Fruit fly (Drosophila melanogaster) whole organism, embryonic: ENCODE data around the gene ksr.

Experiments
- Antp ChIP-seq: fragments of 200-800 bp; sonication (Bioruptor generic); optimal IDR thresholded peaks from 3 replicates; lab custom pipeline; 2016; ENCODE audit warnings: missing biosample characterization, missing genetic modification characterization
- CG10274 ChIP-seq: fragments of 200-800 bp; sonication (Bioruptor generic); optimal IDR thresholded peaks from 3 replicates; lab custom pipeline; 2017; ENCODE audit warnings: missing biosample characterization, mild to moderate bottlenecking, missing genetic modification characterization
- CG10979 ChIP-seq: fragments of 200-800 bp; sonication (Bioruptor generic); optimal IDR thresholded peaks from 2 replicates; lab custom pipeline; 2018; ENCODE audit warnings: missing biosample characterization, mild to moderate bottlenecking, missing genetic modification characterization, moderate library complexity
- CG11696 ChIP-seq: fragments of 200-800 bp; sonication (Bioruptor generic); IDR thresholded peaks from 2 replicates; pipeline ENCODE4 v1.3.6; 2022; ENCODE audit warnings: missing biosample characterization, missing genetic modification characterization
- CG13424 ChIP-seq: fragments of 200-800 bp; sonication (Bioruptor generic); optimal IDR thresholded peaks from 2 replicates; lab custom pipeline; 2019; ENCODE audit warnings: missing biosample characterization, mild to moderate bottlenecking, missing genetic modification characterization, moderate library complexity
- CG13894 ChIP-seq: fragments of 200-800 bp; sonication (Bioruptor generic); optimal IDR thresholded peaks from 3 replicates; lab custom pipeline; 2018; ENCODE audit warnings: missing biosample characterization, mild to moderate bottlenecking, missing genetic modification characterization, moderate library complexity
- CG14014 ChIP-seq: fragments of 200-800 bp; sonication (Bioruptor generic); IDR thresholded peaks from 2 replicates; pipeline ENCODE4 v1.3.6; 2022; ENCODE audit warnings: missing biosample characterization, missing genetic modification characterization
- CG15011 ChIP-seq: fragments of 200-800 bp; sonication (Bioruptor generic); optimal IDR thresholded peaks from 3 replicates; lab custom pipeline; 2018; ENCODE audit warnings: missing biosample characterization, mild to moderate bottlenecking, missing genetic modification characterization
- CG30020 ChIP-seq: fragments of 200-800 bp; optimal IDR thresholded peaks from 2 replicates; lab custom pipeline; 2019; ENCODE audit warnings: missing biosample characterization, mild to moderate bottlenecking, missing genetic modification characterization, moderate library complexity
- CG5180 ChIP-seq: fragments of 200-800 bp; sonication (Bioruptor generic); optimal IDR thresholded peaks from 3 replicates; lab custom pipeline; 2017; ENCODE audit warnings: missing biosample characterization, missing genetic modification characterization, mild to moderate bottlenecking, moderate library complexity, missing genetic modification reagents
- CG5245 ChIP-seq: fragments of 200-800 bp; sonication (Bioruptor generic); optimal IDR thresholded peaks from 3 replicates; lab custom pipeline; 2016; ENCODE audit warnings: missing biosample characterization, missing genetic modification characterization
- CG8478 ChIP-seq: fragments of >200 bp; optimal IDR thresholded peaks from 2 replicates; lab custom pipeline; 2018
- CG9727 ChIP-seq: fragments of 200-800 bp; sonication (Bioruptor generic); optimal IDR thresholded peaks from 3 replicates; lab custom pipeline; 2017; ENCODE audit warnings: missing biosample characterization, mild to moderate bottlenecking, missing genetic modification characterization
- CG9932 ChIP-seq: fragments of 200-800 bp; sonication (Bioruptor generic); IDR thresholded peaks from 2 replicates; pipeline ENCODE4 v1.3.6; 2022; ENCODE audit warnings: missing biosample characterization, missing genetic modification characterization
- Deaf1 ChIP-seq: fragments of 200-800 bp; optimal IDR thresholded peaks from 3 replicates; lab custom pipeline; 2019; ENCODE audit warnings: missing biosample characterization, mild to moderate bottlenecking, missing genetic modification characterization, moderate library complexity
- Drgx ChIP-seq: fragments of 200-800 bp; sonication (Bioruptor generic); IDR thresholded peaks from 2 replicates; pipeline ENCODE4 v1.3.6; 2022; ENCODE audit warnings: missing biosample characterization, missing genetic modification characterization
- Ets65A ChIP-seq: fragments of 200-800 bp; sonication (Bioruptor generic); peaks from one replicate; lab custom pipeline; 2016; ENCODE audit warnings: missing biosample characterization, missing genetic modification characterization
- Gug ChIP-seq: fragments of 200-800 bp; sonication (Bioruptor generic); IDR thresholded peaks from 4 replicates; pipeline ENCODE4 v1.3.6; 2022; ENCODE audit warnings: missing biosample characterization, missing genetic modification characterization
- H15 ChIP-seq: fragments of 200-800 bp; sonication (Bioruptor generic); IDR thresholded peaks from 3 replicates; pipeline ENCODE4 v1.3.6; 2022; ENCODE audit warnings: missing biosample characterization, missing genetic modification characterization
- HLH54F ChIP-seq: fragments of 200-800 bp; sonication (Bioruptor generic); optimal IDR thresholded peaks from 3 replicates; lab custom pipeline; 2016; ENCODE audit warnings: missing biosample characterization, missing genetic modification characterization
- Hey ChIP-seq: fragments of 200-800 bp; sonication (Bioruptor generic); optimal IDR thresholded peaks from 3 replicates; lab custom pipeline; 2018; ENCODE audit warnings: missing biosample characterization, mild to moderate bottlenecking, missing genetic modification characterization
- Hmx ChIP-seq: fragments of 200-800 bp; sonication (Bioruptor generic); optimal IDR thresholded peaks from 2 replicates; lab custom pipeline; 2016; ENCODE audit warnings: missing biosample characterization, missing genetic modification characterization
- Hr3 ChIP-seq: fragments of 200-800 bp; sonication (Bioruptor generic); optimal IDR thresholded peaks from 3 replicates; lab custom pipeline; 2016; ENCODE audit warnings: missing biosample characterization, missing genetic modification characterization
- Lpt ChIP-seq: fragments of >200 bp; optimal IDR thresholded peaks from 2 replicates; lab custom pipeline; 2018; ENCODE audit warnings: missing biosample characterization, missing genetic modification characterization
- Mes4 ChIP-seq: fragments of 200-800 bp; sonication (Bioruptor generic); optimal IDR thresholded peaks from 2 replicates; lab custom pipeline; 2016; ENCODE audit warnings: missing biosample characterization, missing genetic modification characterization
- Neu2 ChIP-seq: fragments of 200-800 bp; sonication (Bioruptor generic); optimal IDR thresholded peaks from 3 replicates; lab custom pipeline; 2016; ENCODE audit warnings: missing biosample characterization, missing genetic modification characterization, borderline replicate concordance
- Poxn ChIP-seq: fragments of 200-800 bp; sonication (Bioruptor generic); IDR thresholded peaks from 2 replicates; pipeline ENCODE4 v1.3.6; 2022; ENCODE audit warnings: missing biosample characterization, missing genetic modification characterization
- ac ChIP-seq: fragments of 200-800 bp; sonication (Bioruptor generic); optimal IDR thresholded peaks from 3 replicates; lab custom pipeline; 2017; ENCODE audit warnings: missing biosample characterization, mild to moderate bottlenecking, missing genetic modification characterization
- ap ChIP-seq: fragments of 200-800 bp; sonication (Bioruptor generic); IDR thresholded peaks from 2 replicates; pipeline ENCODE4 v1.3.6; 2022; ENCODE audit warnings: missing biosample characterization, missing genetic modification characterization
- bbx ChIP-seq: fragments of 200-800 bp; sonication (Bioruptor generic); IDR thresholded peaks from 2 replicates; pipeline ENCODE4 v1.3.6; 2022; ENCODE audit warnings: missing biosample characterization, missing genetic modification characterization; ENCODE audit not compliant: partially characterized antibody
- br ChIP-seq: fragments of >200 bp; optimal IDR thresholded peaks from 2 replicates; lab custom pipeline; 2017
- caup ChIP-seq: fragments of 200-800 bp; sonication (Bioruptor generic); optimal IDR thresholded peaks from 3 replicates; lab custom pipeline; 2017; ENCODE audit warnings: missing biosample characterization, mild to moderate bottlenecking, missing genetic modification characterization, moderate library complexity; ENCODE audit not compliant: severe bottlenecking
- chinmo ChIP-seq: fragments of 200-800 bp; sonication (Bioruptor generic); IDR thresholded peaks from 4 replicates; pipeline ENCODE4 v1.3.6; 2022; ENCODE audit warnings: missing biosample characterization, missing genetic modification characterization; ENCODE audit not compliant: partially characterized antibody
- cwo ChIP-seq: fragments of 200-800 bp; sonication (Bioruptor generic); optimal IDR thresholded peaks from 3 replicates; lab custom pipeline; 2017; ENCODE audit warnings: missing biosample characterization, missing genetic modification characterization, mild to moderate bottlenecking, moderate library complexity, missing genetic modification reagents
- dimm ChIP-seq: fragments of 200-800 bp; sonication (Bioruptor generic); IDR thresholded peaks from 2 replicates; pipeline ENCODE4 v1.3.6; 2022; ENCODE audit warnings: missing biosample characterization, missing genetic modification characterization
- dmrt99B ChIP-seq: fragments of 200-800 bp; sonication (Bioruptor generic); optimal IDR thresholded peaks from 2 replicates; lab custom pipeline; 2018; ENCODE audit warnings: missing biosample characterization, mild to moderate bottlenecking, missing genetic modification characterization, moderate library complexity
- dysf ChIP-seq: fragments of 200-800 bp; sonication (Bioruptor generic); IDR thresholded peaks from 3 replicates; pipeline ENCODE4 v1.3.6; 2022; ENCODE audit warnings: missing biosample characterization, missing genetic modification characterization
- gem ChIP-seq: fragments of 200-800 bp; sonication (Bioruptor generic); optimal IDR thresholded peaks from 2 replicates; lab custom pipeline; 2019; ENCODE audit warnings: missing biosample characterization, mild to moderate bottlenecking, missing genetic modification characterization, moderate library complexity
- jumu ChIP-seq: fragments of 200-800 bp; sonication (Bioruptor generic); optimal IDR thresholded peaks from 3 replicates; lab custom pipeline; 2016; ENCODE audit warnings: missing biosample characterization, missing genetic modification characterization
- lilli ChIP-seq: fragments of 200-800 bp; sonication (Bioruptor generic); optimal IDR thresholded peaks from 3 replicates; lab custom pipeline; 2016; ENCODE audit warnings: missing biosample characterization, missing genetic modification characterization
- maf-S ChIP-seq: fragments of 200-800 bp; sonication (Bioruptor generic); optimal IDR thresholded peaks from 2 replicates; lab custom pipeline; 2016; ENCODE audit warnings: missing biosample characterization, missing genetic modification characterization
- mirr ChIP-seq: fragments of 200-800 bp; sonication (Bioruptor generic); optimal IDR thresholded peaks from 3 replicates; lab custom pipeline; 2018; ENCODE audit warnings: missing biosample characterization, mild to moderate bottlenecking, missing genetic modification characterization
- pan ChIP-seq, 4 experiments: fragments of >200 bp in 3 of 4; fragments of 200-800 bp in 1 of 4; sonication (Bioruptor generic) in 1 of 4; optimal IDR thresholded peaks in 3 of 4; IDR thresholded peaks in 1 of 4; 2 replicates each; pipeline versions ENCODE4 v1.3.6 to Lab custom; 2017 to 2022; ENCODE audit warnings: missing biosample characterization in 2 of 4, missing genetic modification characterization in 2 of 4, mixed read lengths in 1 of 4
- pros ChIP-seq: fragments of 200-800 bp; sonication (Bioruptor generic); optimal IDR thresholded peaks from 3 replicates; lab custom pipeline; 2019; ENCODE audit warnings: missing biosample characterization, mild to moderate bottlenecking, missing genetic modification characterization, moderate library complexity
- psq ChIP-seq: fragments of 200-800 bp; sonication (Bioruptor generic); optimal IDR thresholded peaks from 2 replicates; lab custom pipeline; 2017; ENCODE audit warnings: missing biosample characterization, missing genetic modification characterization
- sd ChIP-seq: fragments of 200-800 bp; sonication (Bioruptor generic); optimal IDR thresholded peaks from 3 replicates; lab custom pipeline; 2018; ENCODE audit warnings: missing biosample characterization, mild to moderate bottlenecking, missing genetic modification characterization, moderate library complexity
- tgo ChIP-seq: fragments of 200-800 bp; sonication (Bioruptor generic); IDR thresholded peaks from 3 replicates; pipeline ENCODE4 v1.3.6; 2022; ENCODE audit warnings: missing biosample characterization, missing genetic modification characterization
- wek ChIP-seq: fragments of 200-800 bp; sonication (Bioruptor generic); optimal IDR thresholded peaks from 3 replicates; lab custom pipeline; 2018; ENCODE audit warnings: missing biosample characterization, mild to moderate bottlenecking, missing genetic modification characterization, moderate library complexity
- zen ChIP-seq: fragments of 200-800 bp; sonication (Bioruptor generic); optimal IDR thresholded peaks from 3 replicates; lab custom pipeline; 2018; ENCODE audit warnings: missing biosample characterization, mild to moderate bottlenecking, missing genetic modification characterization, moderate library complexity
- zfh1 ChIP-seq: fragments of 200-800 bp; sonication (Bioruptor generic); IDR thresholded peaks from 3 replicates; pipeline ENCODE4 v1.3.6; 2022; ENCODE audit warnings: missing biosample characterization, missing genetic modification characterization
- zfh2 ChIP-seq: fragments of 200-800 bp; sonication (Bioruptor generic); optimal IDR thresholded peaks from 2 replicates; lab custom pipeline; 2016; ENCODE audit warnings: missing biosample characterization, missing genetic modification characterization

ksr gene

DNA sequence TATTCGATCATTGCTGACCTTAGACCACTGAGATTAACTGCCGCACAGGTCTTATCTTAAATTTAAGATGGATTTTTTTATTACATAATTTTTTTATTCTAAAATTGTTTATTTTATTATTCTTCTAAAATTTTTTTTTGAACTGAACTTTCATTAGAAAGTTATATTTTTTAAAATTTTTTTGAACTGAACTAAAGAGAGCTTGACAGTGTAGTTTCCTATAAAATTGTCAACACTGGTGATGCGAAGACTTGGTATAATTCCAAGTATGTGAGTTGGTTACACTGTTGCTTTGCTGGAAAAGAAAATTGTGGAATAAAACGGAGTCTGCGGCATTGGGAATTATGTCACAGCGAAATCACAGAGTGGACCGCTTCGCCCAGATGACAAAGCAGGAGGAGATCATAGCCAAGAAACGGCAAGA lies 1.6 kb upstream of the ksr start, which contains the start of gene CG31550 (continued):
- TF ChIP-seq pros (GFP tag; lab: Kevin White, UChicago) (no peak), Neu2 (no peak), H15 (peak; percentile 72; the same call in 2 of the 3 replicates), CG10274 (GFP tag; lab: Kevin White, UChicago) (no peak), dmrt99B (tag; lab: Kevin White, UChicago) (no peak), Deaf1 (tag; lab: Kevin White, UChicago) (no peak), Hey (tag; lab: Kevin White, UChicago) (no peak), Poxn (GFP tag; lab: Robert Waterston, UW) (no peak), CG5245 (GFP tag; lab: Kevin White, UChicago) (no peak), CG11696 (GFP tag; lab: Robert Waterston, UW) (no peak), bbx (GFP tag; lab: Robert Waterston, UW) (no peak), CG9727 (GFP tag; lab: Kevin White, UChicago) (peak; percentile 77), zfh1 (GFP tag; lab: Robert Waterston, UW) (peak; percentile 79), br (no peak), gem (tag; lab: Kevin White, UChicago) (peak; percentile 86), caup (peak; percentile 49), dimm (GFP tag; lab: Robert Waterston, UW) (no peak), CG10979 (tag; lab: Kevin White, UChicago) (peak; percentile 62), sd (tag; lab: Kevin White, UChicago) (no peak), CG30020 (tag; lab: Kevin White, UChicago) (peak; percentile 62), ac (no peak), jumu (GFP tag; lab: Kevin White, UChicago) (no peak), CG14014 (GFP tag; lab: Robert Waterston, UW) (peak; percentile 77), zfh2 (GFP tag; lab: Kevin White, UChicago) (peak; percentile 54), CG9932 (GFP tag; lab: Robert Waterston, UW) (peak; percentile 90), ap (GFP tag; lab: Robert Waterston, UW) (peak; percentile 68), zen (peak; percentile 64), CG13894 (tag; lab: Kevin White, UChicago) (no peak), Lpt (GFP tag; lab: Kevin White, UChicago) (no peak), Hr3 (GFP tag; lab: Kevin White, UChicago) (peak; percentile 74), CG15011 (GFP tag; lab: Kevin White, UChicago) (no peak), maf-S (GFP tag; lab: Kevin White, UChicago) (peak; percentile 21), Drgx (GFP tag; lab: Robert Waterston, UW) (peak; percentile 47), pan (optimal IDR thresholded peaks at IDR 0.05; lab: Kevin White, UChicago) (no peak), pan (GFP tag; optimal IDR thresholded peaks at IDR 0.05 in 1 of 2, IDR thresholded peaks at IDR 0.05 in 1 of 2) (peak in 1 of 2 experiments; percentile 77), CG13424 (tag; lab: Kevin White, UChicago) (peak; percentile 77), lilli (GFP tag; lab: Kevin White, UChicago) (peak; percentile 72), mirr (GFP tag; lab: Kevin White, UChicago) (no peak), dysf (GFP tag; lab: Robert Waterston, UW) (peak; percentile 81), chinmo (GFP tag; lab: Robert Waterston, UW) (no peak), wek (GFP tag; lab: Kevin White, UChicago) (peak; percentile 6), tgo (GFP tag; lab: Robert Waterston, UW) (peak; percentile 85), psq (GFP tag; lab: Kevin White, UChicago) (no peak), CG8478 (lab: Kevin White, UChicago) (no peak), Hmx (GFP tag; lab: Kevin White, UChicago) (no peak), HLH54F (GFP tag; lab: Kevin White, UChicago) (peak; percentile 58), Ets65A (GFP tag; lab: Kevin White, UChicago) (peak; percentile 91), Gug (GFP tag; lab: Robert Waterston, UW) (peak; percentile 57; the same call in 3 of the 4 replicates), cwo (GFP tag; lab: Kevin White, UChicago) (peak; percentile 23), Antp (no peak), Mes4 (GFP tag; lab: Kevin White, UChicago) (no peak), CG5180 (GFP tag; lab: Kevin White, UChicago) (no peak)
